Fruit fly (Drosophila melanogaster) whole organism: ENCODE measurements around the gene CG43235.

ENCODE experiments used
- CG8478 ChIP-seq: fragments of >200 bp; optimal IDR thresholded peaks from 2 replicates; lab custom pipeline; 2018; ENCODE audit warnings: inconsistent platforms
- Dll ChIP-seq: fragments of >200 bp; optimal IDR thresholded peaks from 2 replicates; lab custom pipeline; 2017
- EcR ChIP-seq, 2 experiments: fragments of >200 bp; optimal IDR thresholded peaks; 2 replicates each; lab custom pipeline; 2017; ENCODE audit warnings: missing biosample characterization in 2 of 2, missing genetic modification characterization in 2 of 2, missing genetic modification reagents in 2 of 2
- pan ChIP-seq: fragments of >200 bp; optimal IDR thresholded peaks from 2 replicates; lab custom pipeline; 2017
- psq ChIP-seq: fragments of >200 bp; optimal IDR thresholded peaks from 2 replicates; lab custom pipeline; 2017

- TF ChIP-seq Dll (lab: Kevin White, UChicago) (no peak), psq (no peak), EcR (GFP tag; optimal IDR thresholded peaks at IDR 0.05; lab: Kevin White, UChicago) (no peak), CG8478 (no peak), pan (lab: Kevin White, UChicago) (no peak)
Observed at dm6 chr2L:7710580-7710979, 17.8 kb downstream of the CG43235 start, which contains the start of gene Ntl.
